5 fruit fly cellular contexts compared by ENCODE assay signal in the genomic region with DNA sequence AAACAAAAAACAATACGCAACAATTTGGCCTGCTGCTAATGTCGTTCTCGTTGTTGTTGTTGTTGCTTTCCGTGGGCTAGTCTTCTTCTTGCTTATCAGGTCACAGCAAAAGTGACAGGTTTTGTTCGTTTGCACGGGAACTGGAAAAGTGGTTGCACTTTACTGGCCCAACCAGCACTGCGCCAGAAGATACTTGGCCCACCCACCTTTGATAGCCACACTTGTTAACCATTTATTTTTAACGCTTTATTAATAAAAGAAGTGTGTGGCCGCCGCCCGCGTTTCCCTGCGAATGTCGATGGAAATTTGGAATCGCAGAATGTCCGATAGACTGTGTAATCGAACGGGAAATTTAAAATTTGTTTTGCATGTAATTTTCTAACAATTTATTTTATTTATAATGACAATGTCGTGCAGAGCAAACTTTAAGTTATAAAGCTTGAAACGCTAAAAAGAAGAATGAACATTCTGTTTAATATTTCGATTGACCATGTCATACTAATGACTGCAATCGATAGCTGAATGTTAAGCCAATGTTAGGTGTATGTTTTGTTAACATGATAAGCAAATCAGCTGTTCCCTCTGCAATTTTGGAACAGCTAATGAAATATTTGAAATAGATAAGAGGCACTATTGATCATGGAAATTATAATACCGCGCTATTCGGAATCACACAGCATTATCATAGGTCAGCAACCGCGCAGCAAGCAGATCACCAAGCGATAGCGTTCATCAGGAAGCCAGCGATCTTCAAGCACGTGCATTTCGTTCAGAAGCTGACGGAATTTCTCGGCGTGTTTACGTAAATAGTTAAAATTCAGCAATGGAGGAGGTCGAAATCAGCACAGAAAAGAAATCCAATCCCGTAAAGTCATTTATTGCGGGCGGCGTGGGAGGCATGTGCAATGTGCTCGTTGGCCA.
TF ChIP-seq lines count a peak whose summit lies in the region.

A gene (minus strand): TSS at position 402 of the 921 bp plus-strand sequence.
A gene (plus strand): TSS at position 539 of the 921 bp plus-strand sequence.

- no peak for TF ChIP-seq CTCF in whole organism, embryonic (GFP tag; optimal IDR thresholded peaks at IDR 0.05; lab: Kevin White, UChicago)

TF ChIP-seq in whole organism, adult, 20 proteins besides CTCF, POLR2A, EP300 and RAD21 (continues in another document):
- TF ChIP-seq CG7101 (tag; optimal IDR thresholded peaks at IDR 0.05; lab: Kevin White, UChicago), result peak; percentile 19
- peak; percentile 4 for TF ChIP-seq CG7045 (GFP tag; optimal IDR thresholded peaks at IDR 0.05; lab: Kevin White, UChicago)
- no peak for TF ChIP-seq kay (GFP tag; lab: Kevin White, UChicago; ENCODE audit: borderline replicate concordance)
- peak; percentile 20 for TF ChIP-seq CG12768 (GFP tag; optimal IDR thresholded peaks at IDR 0.05; lab: Kevin White, UChicago)
- peak; percentile 42 for TF ChIP-seq CG1620 (GFP tag; optimal IDR thresholded peaks at IDR 0.05; lab: Kevin White, UChicago)
- peak; percentile 45 for TF ChIP-seq Hr96 (GFP tag; optimal IDR thresholded peaks at IDR 0.05; lab: Kevin White, UChicago)
- peak; percentile 72 for TF ChIP-seq CG11617 (GFP tag; optimal IDR thresholded peaks at IDR 0.05; lab: Kevin White, UChicago)
- TF ChIP-seq toe (GFP tag; optimal IDR thresholded peaks at IDR 0.05; lab: Kevin White, UChicago), result no peak
- TF ChIP-seq bab1 (GFP tag; optimal IDR thresholded peaks at IDR 0.05; lab: Kevin White, UChicago), result peak; percentile 61
- peak; percentile 5 for TF ChIP-seq CG14711 (tag; optimal IDR thresholded peaks at IDR 0.05; lab: Kevin White, UChicago)
- no peak for TF ChIP-seq cnc (optimal IDR thresholded peaks at IDR 0.05; lab: Kevin White, UChicago)
- peak; percentile 50 for TF ChIP-seq Mnt (GFP tag; optimal IDR thresholded peaks at IDR 0.05; lab: Kevin White, UChicago)
- TF ChIP-seq CG5204 (GFP tag; optimal IDR thresholded peaks at IDR 0.05; lab: Kevin White, UChicago), result no peak
- peak; percentile 54 for TF ChIP-seq ovo (GFP tag; optimal IDR thresholded peaks at IDR 0.05; lab: Kevin White, UChicago)
- TF ChIP-seq tj (GFP tag; optimal IDR thresholded peaks at IDR 0.05; lab: Kevin White, UChicago), result peak; percentile 45
- no peak for TF ChIP-seq Clk (GFP tag; optimal IDR thresholded peaks at IDR 0.05; lab: Kevin White, UChicago)

TF ChIP-seq in whole organism, embryonic, 481 proteins besides CTCF, POLR2A, EP300 and RAD21 (continues in another document):
- TF ChIP-seq Trl (optimal IDR thresholded peaks at IDR 0.05; lab: Kevin White, UChicago), result no peak
- peak; percentile 25 for TF ChIP-seq Trl (GFP tag; optimal IDR thresholded peaks at IDR 0.05; lab: Kevin White, UChicago)
- TF ChIP-seq CG12942 (GFP tag; optimal IDR thresholded peaks at IDR 0.05; lab: Kevin White, UChicago), result peak; percentile 24
- TF ChIP-seq Chrac-16 (GFP tag; optimal IDR thresholded peaks at IDR 0.05; lab: Kevin White, UChicago), result peak; percentile 16
- peak; percentile 69 for TF ChIP-seq CG34376 (GFP tag; optimal IDR thresholded peaks at IDR 0.05; lab: Kevin White, UChicago)
- peak; percentile 30 for TF ChIP-seq Antp (GFP tag; optimal IDR thresholded peaks at IDR 0.05; lab: Kevin White, UChicago)
- peak; percentile 36 for TF ChIP-seq CG30403 (GFP tag; optimal IDR thresholded peaks at IDR 0.05; lab: Kevin White, UChicago)
- peak; percentile 82 for TF ChIP-seq sna (GFP tag; IDR thresholded peaks at IDR 0.05; lab: Robert Waterston, UW; ENCODE audit: partially characterized antibody)
- TF ChIP-seq Hmx (GFP tag; optimal IDR thresholded peaks at IDR 0.05; lab: Kevin White, UChicago), result peak; percentile 15
- peak; percentile 41 for TF ChIP-seq CG13775 (GFP tag; optimal IDR thresholded peaks at IDR 0.05; lab: Kevin White, UChicago)
- TF ChIP-seq h (optimal IDR thresholded peaks at IDR 0.05; lab: Kevin White, UChicago), result no peak
- TF ChIP-seq sens (GFP tag; lab: Kevin White, UChicago), result peak; percentile 84
- TF ChIP-seq unc-4 (GFP tag; IDR thresholded peaks at IDR 0.05; lab: Robert Waterston, UW; ENCODE audit: partially characterized antibody), result peak; percentile 77
- 0 out of 4 replicates have a peak, but pooled peaks have one; percentile 52 for TF ChIP-seq chinmo (GFP tag; IDR thresholded peaks at IDR 0.05; lab: Robert Waterston, UW; ENCODE audit: partially characterized antibody)
- no peak for TF ChIP-seq chif (GFP tag; optimal IDR thresholded peaks at IDR 0.05; lab: Kevin White, UChicago)

TF ChIP-seq in whole organism, prepupa, 60 proteins besides CTCF, POLR2A, EP300 and RAD21 (continues in another document):
- TF ChIP-seq CG8632 (GFP tag; optimal IDR thresholded peaks at IDR 0.05; lab: Kevin White, UChicago) (peak; percentile 1), achi (GFP tag; optimal IDR thresholded peaks at IDR 0.05; lab: Kevin White, UChicago) (peak; percentile 80), topi (GFP tag; optimal IDR thresholded peaks at IDR 0.05; lab: Kevin White, UChicago) (peak; percentile 43), vri (GFP tag; optimal IDR thresholded peaks at IDR 0.05; lab: Kevin White, UChicago) (peak; percentile 27), CG31627 (GFP tag; optimal IDR thresholded peaks at IDR 0.05; lab: Kevin White, UChicago) (peak; percentile 36), CG6792 (GFP tag; optimal IDR thresholded peaks at IDR 0.05; lab: Kevin White, UChicago) (peak; percentile 14), Met (GFP tag; optimal IDR thresholded peaks at IDR 0.05; lab: Kevin White, UChicago) (peak; percentile 58), svp (GFP tag; lab: Kevin White, UChicago) (peak; percentile 81), CG15336 (GFP tag; IDR thresholded peaks at IDR 0.05; lab: Robert Waterston, UW) (no peak), lz (GFP tag; optimal IDR thresholded peaks at IDR 0.05; lab: Kevin White, UChicago) (peak; percentile 38), CG10631 (GFP tag; optimal IDR thresholded peaks at IDR 0.05; lab: Kevin White, UChicago) (peak; percentile 29), CG6854 (GFP tag; optimal IDR thresholded peaks at IDR 0.05; lab: Kevin White, UChicago) (no peak), CG9139 (GFP tag; optimal IDR thresholded peaks at IDR 0.05; lab: Kevin White, UChicago) (no peak), Eip75B (GFP tag; optimal IDR thresholded peaks at IDR 0.05; lab: Kevin White, UChicago) (peak; percentile 47), Sox14 (GFP tag; optimal IDR thresholded peaks at IDR 0.05; lab: Kevin White, UChicago) (peak; percentile 52), Eip78C (GFP tag; lab: Kevin White, UChicago) (peak; percentile 73), dac (GFP tag; optimal IDR thresholded peaks at IDR 0.05; lab: Kevin White, UChicago) (no peak)

TF ChIP-seq in whole organism, pupa, 21 proteins besides CTCF, POLR2A, EP300 and RAD21:
- TF ChIP-seq EcR (GFP tag; optimal IDR thresholded peaks at IDR 0.05; lab: Kevin White, UChicago) (peak; percentile 2), Pif1A (GFP tag; optimal IDR thresholded peaks at IDR 0.05; lab: Kevin White, UChicago) (peak; percentile 35), CG9948 (tag; optimal IDR thresholded peaks at IDR 0.05; lab: Kevin White, UChicago) (peak; percentile 2), CG12605 (GFP tag; IDR thresholded peaks at IDR 0.05; lab: Robert Waterston, UW) (no peak), CG4496 (GFP tag; IDR thresholded peaks at IDR 0.05; lab: Robert Waterston, UW) (peak; percentile 42; the same call in 1 of the 3 replicates)

TF ChIP-seq in whole organism, wandering third instar larva, 38 proteins besides CTCF, POLR2A, EP300 and RAD21 (continues in another document):
- TF ChIP-seq Hnf4 (GFP tag; optimal IDR thresholded peaks at IDR 0.05; lab: Kevin White, UChicago) (peak; percentile 45), Abd-B (GFP tag; optimal IDR thresholded peaks at IDR 0.05; lab: Kevin White, UChicago) (no peak), N (GFP tag; optimal IDR thresholded peaks at IDR 0.05; lab: Kevin White, UChicago) (no peak), Mio (GFP tag; optimal IDR thresholded peaks at IDR 0.05; lab: Kevin White, UChicago) (no peak), h (GFP tag; optimal IDR thresholded peaks at IDR 0.05; lab: Kevin White, UChicago) (peak; percentile 54), br (GFP tag; optimal IDR thresholded peaks at IDR 0.05; lab: Kevin White, UChicago) (peak; percentile 58), dsf (GFP tag; optimal IDR thresholded peaks at IDR 0.05; lab: Kevin White, UChicago; ENCODE audit: borderline replicate concordance) (peak; percentile 45), Jra (GFP tag; optimal IDR thresholded peaks at IDR 0.05; lab: Kevin White, UChicago) (peak; percentile 81), Rel (GFP tag; optimal IDR thresholded peaks at IDR 0.05; lab: Kevin White, UChicago) (no peak), Rel (tag; optimal IDR thresholded peaks at IDR 0.05; lab: Kevin White, UChicago) (no peak), ey (GFP tag; optimal IDR thresholded peaks at IDR 0.05; lab: Kevin White, UChicago) (peak; percentile 65), tai (GFP tag; optimal IDR thresholded peaks at IDR 0.05; lab: Kevin White, UChicago) (peak; percentile 82), Dif (GFP tag; optimal IDR thresholded peaks at IDR 0.05; lab: Kevin White, UChicago; ENCODE audit: partially characterized antibody) (no peak), Sp1 (GFP tag; optimal IDR thresholded peaks at IDR 0.05; lab: Kevin White, UChicago) (peak; percentile 23), CG9705 (GFP tag; optimal IDR thresholded peaks at IDR 0.05; lab: Kevin White, UChicago) (no peak), fru (GFP tag; optimal IDR thresholded peaks at IDR 0.05; lab: Kevin White, UChicago) (peak; percentile 59), Vsx2 (GFP tag; optimal IDR thresholded peaks at IDR 0.05; lab: Kevin White, UChicago; ENCODE audit: partially characterized antibody) (no peak), CG32264 (GFP tag; optimal IDR thresholded peaks at IDR 0.05; lab: Kevin White, UChicago) (peak; percentile 32), foxo (GFP tag; optimal IDR thresholded peaks at IDR 0.05; lab: Kevin White, UChicago) (peak in 1 of 2 experiments; percentile 63), GATAd (GFP tag; optimal IDR thresholded peaks at IDR 0.05; lab: Kevin White, UChicago) (peak; percentile 80), dl (GFP tag; optimal IDR thresholded peaks at IDR 0.05; lab: Kevin White, UChicago; ENCODE audit: insufficient read depth in 1 of 2, partially characterized antibody in 2 of 2) (no peak), sage (GFP tag; optimal IDR thresholded peaks at IDR 0.05; lab: Kevin White, UChicago) (peak; percentile 54), Myc (optimal IDR thresholded peaks at IDR 0.05; lab: Kevin White, UChicago) (peak; percentile 40), Dfd (GFP tag; optimal IDR thresholded peaks at IDR 0.05; lab: Kevin White, UChicago) (no peak), dmrt93B (GFP tag; optimal IDR thresholded peaks at IDR 0.05; lab: Kevin White, UChicago) (no peak), Hr78 (GFP tag; optimal IDR thresholded peaks at IDR 0.05; lab: Kevin White, UChicago) (no peak), HLH106 (tag; optimal IDR thresholded peaks at IDR 0.05; lab: Kevin White, UChicago) (peak; percentile 3), CrebA (GFP tag; optimal IDR thresholded peaks at IDR 0.05; lab: Kevin White, UChicago; ENCODE audit: borderline replicate concordance) (no peak), woc (GFP tag; optimal IDR thresholded peaks at IDR 0.05; lab: Kevin White, UChicago) (no peak), psq (GFP tag; optimal IDR thresholded peaks at IDR 0.05; lab: Kevin White, UChicago) (peak; percentile 51)
